Fruit fly (Drosophila melanogaster): ENCODE data around the gene CG8188.

The CG8188 gene

dm6 chrX:17737024-17737685 is 34.3 kb upstream of the CG8188 start:
- TF ChIP-seq Myc (optimal IDR thresholded peaks at IDR 0.05) (peak; percentile 69), dl (GFP tag; optimal IDR thresholded peaks at IDR 0.05; ENCODE audit: insufficient read depth in 1 of 2, partially characterized antibody in 2 of 2) (no peak)

dm6 chrX:17736101-17736728 is 33.4 kb upstream of the CG8188 start:
- TF ChIP-seq Dif (GFP tag; optimal IDR thresholded peaks at IDR 0.05; ENCODE audit: partially characterized antibody) = no peak
- TF ChIP-seq Rel (GFP tag; optimal IDR thresholded peaks at IDR 0.05) = no peak
- peak; percentile 30 for TF ChIP-seq Rel (tag; optimal IDR thresholded peaks at IDR 0.05)

dm6 chrX:17733698-17734248 is 30.9 kb upstream of the CG8188 start:
- no peak for TF ChIP-seq Mio (GFP tag; optimal IDR thresholded peaks at IDR 0.05)
- no peak for TF ChIP-seq br (GFP tag; optimal IDR thresholded peaks at IDR 0.05)
- TF ChIP-seq GATAd (GFP tag; optimal IDR thresholded peaks at IDR 0.05) = no peak
- no peak for TF ChIP-seq lola (GFP tag; optimal IDR thresholded peaks at IDR 0.05)
- no peak for TF ChIP-seq dl (GFP tag; optimal IDR thresholded peaks at IDR 0.05; ENCODE audit: insufficient read depth in 1 of 2, partially characterized antibody in 2 of 2)
- TF ChIP-seq fru (GFP tag; optimal IDR thresholded peaks at IDR 0.05) = no peak

- TF ChIP-seq sv (GFP tag; optimal IDR thresholded peaks at IDR 0.05) = no peak
- TF ChIP-seq ey (GFP tag; optimal IDR thresholded peaks at IDR 0.05) = no peak
- no peak for TF ChIP-seq dl (GFP tag; optimal IDR thresholded peaks at IDR 0.05; ENCODE audit: insufficient read depth in 1 of 2, partially characterized antibody in 2 of 2)
- TF ChIP-seq br (GFP tag; optimal IDR thresholded peaks at IDR 0.05) = no peak
- no peak for TF ChIP-seq dsf (GFP tag; optimal IDR thresholded peaks at IDR 0.05; ENCODE audit: borderline replicate concordance)
- TF ChIP-seq tai (GFP tag; optimal IDR thresholded peaks at IDR 0.05) = no peak
- TF ChIP-seq pan (optimal IDR thresholded peaks at IDR 0.05) = no peak
- TF ChIP-seq lola (GFP tag; optimal IDR thresholded peaks at IDR 0.05) = no peak
- no peak for TF ChIP-seq Mio (GFP tag; optimal IDR thresholded peaks at IDR 0.05)
- TF ChIP-seq N (GFP tag; optimal IDR thresholded peaks at IDR 0.05) = no peak
- no peak for TF ChIP-seq CrebA (GFP tag; optimal IDR thresholded peaks at IDR 0.05; ENCODE audit: borderline replicate concordance)
These were observed 29.9 kb upstream of the CG8188 start for dm6 chrX:17732684-17733083.

dm6 chrX:17732076-17732475 is 29.3 kb upstream of the CG8188 start:
- TF ChIP-seq fru (GFP tag; optimal IDR thresholded peaks at IDR 0.05) (no peak), HLH106 (tag; optimal IDR thresholded peaks at IDR 0.05) (no peak), sv (GFP tag; optimal IDR thresholded peaks at IDR 0.05) (no peak), Jra (GFP tag; optimal IDR thresholded peaks at IDR 0.05) (no peak), lola (GFP tag; optimal IDR thresholded peaks at IDR 0.05) (no peak), Dif (GFP tag; optimal IDR thresholded peaks at IDR 0.05; ENCODE audit: partially characterized antibody) (no peak), pan (optimal IDR thresholded peaks at IDR 0.05) (no peak), Rel (GFP tag; optimal IDR thresholded peaks at IDR 0.05) (no peak), Rel (tag; optimal IDR thresholded peaks at IDR 0.05) (peak; percentile 55), rgr (GFP tag; optimal IDR thresholded peaks at IDR 0.05) (no peak), dsf (GFP tag; optimal IDR thresholded peaks at IDR 0.05; ENCODE audit: borderline replicate concordance) (no peak), brk (GFP tag; optimal IDR thresholded peaks at IDR 0.05) (no peak), CrebA (GFP tag; optimal IDR thresholded peaks at IDR 0.05; ENCODE audit: borderline replicate concordance) (peak; percentile 68), jim (GFP tag; optimal IDR thresholded peaks at IDR 0.05) (no peak), Hr83 (GFP tag; optimal IDR thresholded peaks at IDR 0.05; ENCODE audit: poor library complexity, severe bottlenecking) (no peak), woc (GFP tag; optimal IDR thresholded peaks at IDR 0.05) (no peak), Hr78 (GFP tag; optimal IDR thresholded peaks at IDR 0.05) (no peak), OdsH (GFP tag; optimal IDR thresholded peaks at IDR 0.05) (no peak), Mio (GFP tag; optimal IDR thresholded peaks at IDR 0.05) (no peak), Dfd (GFP tag; optimal IDR thresholded peaks at IDR 0.05) (no peak), br (GFP tag; optimal IDR thresholded peaks at IDR 0.05) (no peak), sage (GFP tag; optimal IDR thresholded peaks at IDR 0.05) (peak; percentile 8), ey (GFP tag; optimal IDR thresholded peaks at IDR 0.05) (no peak), CG32264 (GFP tag; optimal IDR thresholded peaks at IDR 0.05) (no peak), Vsx2 (GFP tag; optimal IDR thresholded peaks at IDR 0.05; ENCODE audit: partially characterized antibody) (no peak), Sp1 (GFP tag; optimal IDR thresholded peaks at IDR 0.05) (peak; percentile 45), tai (GFP tag; optimal IDR thresholded peaks at IDR 0.05) (no peak), dmrt93B (GFP tag; optimal IDR thresholded peaks at IDR 0.05) (no peak), GATAd (GFP tag; optimal IDR thresholded peaks at IDR 0.05) (no peak)

Data from whole organism, wandering third instar larva.